Fruit fly (Drosophila melanogaster) whole organism, prepupa: Measurements from ENCODE around the gene CG15570.

Experiments
- Blimp-1 ChIP-seq: fragments of 200-800 bp; sonication (Bioruptor generic); optimal IDR thresholded peaks from 3 replicates; lab custom pipeline; 2017; ENCODE audit warnings: missing biosample characterization, missing genetic modification characterization, mild to moderate bottlenecking, moderate library complexity, missing genetic modification reagents
- CG32006 ChIP-seq: fragments of 200-800 bp; sonication (Bioruptor generic); optimal IDR thresholded peaks from 3 replicates; lab custom pipeline; 2017; ENCODE audit warnings: missing biosample characterization, mild to moderate bottlenecking, missing genetic modification characterization
- CG6808 ChIP-seq: fragments of 200-800 bp; sonication (Bioruptor generic); optimal IDR thresholded peaks from 3 replicates; lab custom pipeline; 2017; ENCODE audit warnings: missing biosample characterization, missing genetic modification characterization, mild to moderate bottlenecking, moderate library complexity, missing genetic modification reagents
- CG6854 ChIP-seq: fragments of 200-800 bp; sonication (Bioruptor generic); optimal IDR thresholded peaks from 2 replicates; lab custom pipeline; 2017; ENCODE audit warnings: missing biosample characterization, mild to moderate bottlenecking, missing genetic modification characterization
- CG9139 ChIP-seq: fragments of 200-800 bp; sonication (Bioruptor generic); optimal IDR thresholded peaks from 3 replicates; lab custom pipeline; 2017; ENCODE audit warnings: missing biosample characterization, mild to moderate bottlenecking, missing genetic modification characterization
- Ets21C ChIP-seq: fragments of 200-800 bp; sonication (Bioruptor generic); optimal IDR thresholded peaks from 3 replicates; lab custom pipeline; 2016; ENCODE audit warnings: missing biosample characterization, missing genetic modification characterization
- Ets96B ChIP-seq: fragments of 200-800 bp; optimal IDR thresholded peaks from 2 replicates; lab custom pipeline; 2019; ENCODE audit warnings: missing biosample characterization, mild to moderate bottlenecking, missing genetic modification characterization, moderate library complexity
- Hr39 ChIP-seq: fragments of 200-800 bp; sonication (Bioruptor generic); optimal IDR thresholded peaks from 2 replicates; lab custom pipeline; 2016; ENCODE audit warnings: missing biosample characterization, missing genetic modification characterization
- OdsH ChIP-seq: fragments of 200-800 bp; sonication (Bioruptor generic); optimal IDR thresholded peaks from 3 replicates; lab custom pipeline; 2016; ENCODE audit warnings: missing biosample characterization, missing genetic modification characterization
- Sox15 ChIP-seq: fragments of 200-800 bp; sonication (Bioruptor generic); optimal IDR thresholded peaks from 3 replicates; lab custom pipeline; 2016; ENCODE audit warnings: missing biosample characterization, missing genetic modification characterization
- fd59A ChIP-seq: fragments of 200-800 bp; sonication (Bioruptor generic); optimal IDR thresholded peaks from 2 replicates; lab custom pipeline; 2017; ENCODE audit warnings: missing biosample characterization, mild to moderate bottlenecking, missing genetic modification characterization, missing genetic modification reagents
- spab ChIP-seq: fragments of 200-800 bp; sonication (Bioruptor generic); optimal IDR thresholded peaks from 2 replicates; lab custom pipeline; 2017; ENCODE audit warnings: missing biosample characterization, mild to moderate bottlenecking, missing genetic modification characterization, missing genetic modification reagents
- topi ChIP-seq: fragments of 200-800 bp; sonication (Bioruptor generic); optimal IDR thresholded peaks from 3 replicates; lab custom pipeline; 2016; ENCODE audit warnings: missing biosample characterization, missing genetic modification characterization

dm6 chrX:4242726-4243125 lies 24.8 kb downstream of the CG15570 start, which contains the start of gene Femcoat:
- TF ChIP-seq Hr39: no peak
- no peak for TF ChIP-seq Blimp-1
- no peak for TF ChIP-seq Sox15
- TF ChIP-seq OdsH (GFP tag; lab: Kevin White, UChicago): no peak
- TF ChIP-seq fd59A (GFP tag; lab: Kevin White, UChicago): no peak
- no peak for TF ChIP-seq CG32006 (GFP tag; lab: Kevin White, UChicago)
- no peak for TF ChIP-seq CG6854
- no peak for TF ChIP-seq CG6808 (GFP tag; lab: Kevin White, UChicago)
- no peak for TF ChIP-seq Ets21C (GFP tag; lab: Kevin White, UChicago)
- no peak for TF ChIP-seq CG9139 (GFP tag; lab: Kevin White, UChicago)
- no peak for TF ChIP-seq Ets96B
- TF ChIP-seq spab (GFP tag; lab: Kevin White, UChicago): no peak
- TF ChIP-seq topi (GFP tag; lab: Kevin White, UChicago): no peak
